Worm (Caenorhabditis elegans) whole organism, L3 larva: Measurements from ENCODE around the gene ikke-1.

Source experiments
- R02D3.7 ChIP-seq: fragments of 150-350 bp; optimal IDR thresholded peaks from 2 replicates; lab custom pipeline; 2014; ENCODE audit warnings: missing biosample characterization, missing genetic modification characterization
- ZK546.5 ChIP-seq: sonication (generic microtip); optimal IDR thresholded peaks from 2 replicates; lab custom pipeline; 2017; ENCODE audit warnings: missing biosample characterization, missing genetic modification characterization
- aly-2 ChIP-seq: fragments of 150-350 bp; optimal IDR thresholded peaks from 2 replicates; lab custom pipeline; 2014; ENCODE audit warnings: missing biosample characterization, missing genetic modification characterization
- ceh-16 ChIP-seq: sonication (generic microtip); optimal IDR thresholded peaks from 2 replicates; lab custom pipeline; 2017; ENCODE audit warnings: missing biosample characterization, missing genetic modification characterization
- ceh-28 ChIP-seq: fragments of 150-350 bp; optimal IDR thresholded peaks from 2 replicates; lab custom pipeline; 2014; ENCODE audit warnings: missing biosample characterization, missing genetic modification reagents, missing genetic modification characterization
- ceh-9 ChIP-seq: sonication (generic microtip); optimal IDR thresholded peaks from 2 replicates; lab custom pipeline; 2018; ENCODE audit warnings: missing biosample characterization, missing genetic modification characterization
- daf-12 ChIP-seq: fragments of 150-350 bp; optimal IDR thresholded peaks from 2 replicates; lab custom pipeline; 2014; ENCODE audit warnings: missing biosample characterization, missing genetic modification reagents, missing genetic modification characterization
- egl-27 ChIP-seq: sonication (generic microtip); optimal IDR thresholded peaks from 4 replicates; lab custom pipeline; 2017; ENCODE audit warnings: missing biosample characterization, missing genetic modification reagents, missing genetic modification characterization
- elt-1 ChIP-seq: fragments of 150-350 bp; optimal IDR thresholded peaks from 2 replicates; lab custom pipeline; 2014; ENCODE audit warnings: missing biosample characterization, missing genetic modification characterization
- elt-2 ChIP-seq: sonication (generic microtip); optimal IDR thresholded peaks from 2 replicates; lab custom pipeline; 2016; ENCODE audit warnings: missing genetic modification reagents, mild to moderate bottlenecking, missing genetic modification characterization, missing compliant biosample characterization
- elt-3 ChIP-seq, 3 experiments: fragments of 150-350 bp in 1 of 3; sonication (generic microtip) in 2 of 3; optimal IDR thresholded peaks; 2 replicates in 2 of 3; 4 replicates in 1 of 3; lab custom pipeline; 2014 to 2017; ENCODE audit warnings: missing biosample characterization in 3 of 3, missing genetic modification characterization in 3 of 3
- eor-1 ChIP-seq, 2 experiments: fragments of 150-350 bp; optimal IDR thresholded peaks; 2 replicates each; lab custom pipeline; 2014 to 2018; ENCODE audit warnings: missing biosample characterization in 2 of 2, missing genetic modification characterization in 2 of 2
- fkh-10 ChIP-seq: sonication (generic microtip); optimal IDR thresholded peaks from 2 replicates; lab custom pipeline; 2017; ENCODE audit warnings: missing biosample characterization, missing genetic modification reagents, missing genetic modification characterization
- fkh-2 ChIP-seq: fragments of 150-350 bp; optimal IDR thresholded peaks from 2 replicates; lab custom pipeline; 2014; ENCODE audit warnings: missing biosample characterization, missing genetic modification reagents, missing genetic modification characterization
- fos-1 ChIP-seq: fragments of 150-350 bp; optimal IDR thresholded peaks from 2 replicates; lab custom pipeline; 2014; ENCODE audit warnings: missing biosample characterization, missing genetic modification characterization
- hmg-11 ChIP-seq: sonication (generic microtip); optimal IDR thresholded peaks from 2 replicates; lab custom pipeline; 2016; ENCODE audit warnings: missing genetic modification characterization, missing compliant biosample characterization
- jun-1 ChIP-seq: fragments of 150-350 bp; optimal IDR thresholded peaks from 2 replicates; lab custom pipeline; 2014; ENCODE audit warnings: missing biosample characterization, missing genetic modification reagents, missing genetic modification characterization
- lin-15B ChIP-seq: fragments of 150-350 bp; optimal IDR thresholded peaks from 2 replicates; lab custom pipeline; 2014; ENCODE audit warnings: missing biosample characterization, missing genetic modification characterization
- lin-39 ChIP-seq: fragments of 150-350 bp; optimal IDR thresholded peaks from 2 replicates; lab custom pipeline; 2018; ENCODE audit warnings: missing biosample characterization, missing genetic modification reagents, missing genetic modification characterization
- lsy-12 ChIP-seq: sonication (generic microtip); optimal IDR thresholded peaks from 2 replicates; lab custom pipeline; 2016; ENCODE audit warnings: mild to moderate bottlenecking, missing genetic modification characterization, missing compliant biosample characterization
- mdl-1 ChIP-seq: fragments of 150-350 bp; optimal IDR thresholded peaks from 2 replicates; lab custom pipeline; 2014; ENCODE audit warnings: missing biosample characterization, missing genetic modification characterization
- mml-1 ChIP-seq: fragments of 150-350 bp; sonication (generic microtip); optimal IDR thresholded peaks from 3 replicates; lab custom pipeline; 2014; ENCODE audit warnings: missing biosample characterization, missing genetic modification characterization
- nfya-1 ChIP-seq: sonication (generic microtip); optimal IDR thresholded peaks from 2 replicates; lab custom pipeline; 2017; ENCODE audit warnings: missing genetic modification characterization, mild to moderate bottlenecking, missing compliant biosample characterization, antibody characterized with exemption, moderate library complexity; ENCODE audit not compliant: insufficient read depth
- nhr-11 ChIP-seq: fragments of 150-350 bp; optimal IDR thresholded peaks from 2 replicates; lab custom pipeline; 2014; ENCODE audit warnings: missing biosample characterization, missing genetic modification characterization
- nhr-23 ChIP-seq: fragments of 150-350 bp; optimal IDR thresholded peaks from 2 replicates; lab custom pipeline; 2014; ENCODE audit warnings: missing biosample characterization, missing genetic modification reagents, missing genetic modification characterization
- nhr-237 ChIP-seq: fragments of 150-350 bp; optimal IDR thresholded peaks from 2 replicates; lab custom pipeline; 2014; ENCODE audit warnings: missing biosample characterization, missing genetic modification characterization
- nhr-25 ChIP-seq: sonication (generic microtip); optimal IDR thresholded peaks from 2 replicates; lab custom pipeline; 2017; ENCODE audit warnings: missing biosample characterization, missing genetic modification characterization
- nhr-28 ChIP-seq: fragments of 150-350 bp; optimal IDR thresholded peaks from 2 replicates; lab custom pipeline; 2014; ENCODE audit warnings: missing biosample characterization, missing genetic modification characterization
- nhr-43 ChIP-seq: sonication (generic microtip); optimal IDR thresholded peaks from 2 replicates; lab custom pipeline; 2016; ENCODE audit warnings: mild to moderate bottlenecking, missing genetic modification characterization, missing compliant biosample characterization; ENCODE audit not compliant: poor library complexity, severe bottlenecking
- nhr-67 ChIP-seq: fragments of 150-350 bp; optimal IDR thresholded peaks from 2 replicates; lab custom pipeline; 2014; ENCODE audit warnings: missing biosample characterization, missing genetic modification characterization
- nhr-77 ChIP-seq: fragments of 150-350 bp; optimal IDR thresholded peaks from 2 replicates; lab custom pipeline; 2014; ENCODE audit warnings: missing biosample characterization, missing genetic modification characterization
- pha-4 ChIP-seq: fragments of 150-350 bp; optimal IDR thresholded peaks from 2 replicates; lab custom pipeline; 2014; ENCODE audit warnings: missing biosample characterization, missing genetic modification reagents, missing genetic modification characterization
- pqm-1 ChIP-seq: fragments of 150-350 bp; optimal IDR thresholded peaks from 2 replicates; lab custom pipeline; 2017; ENCODE audit warnings: missing biosample characterization, missing genetic modification characterization, inconsistent platforms
- sea-2 ChIP-seq: fragments of 150-350 bp; sonication (generic microtip); optimal IDR thresholded peaks from 4 replicates; lab custom pipeline; 2014; ENCODE audit warnings: missing biosample characterization, missing genetic modification reagents, missing genetic modification characterization
- skn-1 ChIP-seq: fragments of 150-350 bp; optimal IDR thresholded peaks from 2 replicates; lab custom pipeline; 2014; ENCODE audit warnings: missing biosample characterization, missing genetic modification characterization
- snpc-4 ChIP-seq: fragments of 150-350 bp; optimal IDR thresholded peaks from 2 replicates; lab custom pipeline; 2014; ENCODE audit warnings: missing biosample characterization, missing genetic modification characterization
- tbx-2 ChIP-seq: sonication (generic microtip); optimal IDR thresholded peaks from 2 replicates; lab custom pipeline; 2016; ENCODE audit warnings: mild to moderate bottlenecking, missing genetic modification characterization, missing compliant biosample characterization
- zag-1 ChIP-seq: fragments of 150-350 bp; optimal IDR thresholded peaks from 2 replicates; lab custom pipeline; 2014; ENCODE audit warnings: missing biosample characterization, missing genetic modification characterization
- ztf-11 ChIP-seq: fragments of 150-350 bp; optimal IDR thresholded peaks from 2 replicates; lab custom pipeline; 2014; ENCODE audit warnings: missing biosample characterization, missing genetic modification characterization
- ztf-4 ChIP-seq: fragments of 150-350 bp; optimal IDR thresholded peaks from 2 replicates; lab custom pipeline; 2014; ENCODE audit warnings: missing biosample characterization, missing genetic modification characterization

The ikke-1 gene

ce11 chrIII:9023601-9024000, 26.9 kb downstream of the ikke-1 start:
- TF ChIP-seq ztf-4 (no peak), nhr-28 (tag; lab: Kevin White, UChicago) (no peak), nhr-237 (tag; lab: Kevin White, UChicago) (no peak), fkh-2 (no peak), nhr-67 (tag; lab: Kevin White, UChicago) (no peak), pqm-1 (tag; lab: Kevin White, UChicago) (no peak), elt-1 (no peak), ZK546.5 (no peak), aly-2 (tag; lab: Kevin White, UChicago) (no peak), daf-12 (tag; lab: Kevin White, UChicago) (no peak), zag-1 (no peak), ztf-11 (no peak), fkh-10 (GFP tag; lab: Kevin White, UChicago) (no peak), sea-2 (no peak), snpc-4 (tag; lab: Kevin White, UChicago) (no peak), mml-1 (tag; lab: Kevin White, UChicago) (no peak)

ce11 chrIII:9022535-9022934, 28.0 kb downstream of the ikke-1 start, which contains the start of gene F59B2.14:
F59B2.14 (minus strand) TSS chrIII:9022635.
- TF ChIP-seq nhr-237 (tag; lab: Kevin White, UChicago) (no peak), nfya-1 (tag; lab: Kevin White, UChicago) (no peak), snpc-4 (tag; lab: Kevin White, UChicago) (no peak), aly-2 (tag; lab: Kevin White, UChicago) (no peak), nhr-23 (no peak), ztf-4 (no peak), jun-1 (tag; lab: Kevin White, UChicago) (no peak), pqm-1 (tag; lab: Kevin White, UChicago) (no peak), egl-27 (tag; lab: Kevin White, UChicago) (no peak), mdl-1 (tag; lab: Kevin White, UChicago) (no peak), elt-2 (no peak), nhr-67 (tag; lab: Kevin White, UChicago) (no peak), nhr-25 (tag; lab: Kevin White, UChicago) (no peak)

- TF ChIP-seq ztf-11, result no peak
- no peak for TF ChIP-seq eor-1 (tag; optimal IDR thresholded peaks at IDR 0.05; lab: Kevin White, UChicago)
- no peak for TF ChIP-seq lsy-12 (tag; lab: Kevin White, UChicago)
- TF ChIP-seq R02D3.7, result no peak
- TF ChIP-seq fos-1 (tag; lab: Kevin White, UChicago), result no peak
- TF ChIP-seq elt-3 (tag; optimal IDR thresholded peaks at IDR 0.05; lab: Kevin White, UChicago), result no peak
- no peak for TF ChIP-seq nhr-28 (tag; lab: Kevin White, UChicago)
- TF ChIP-seq lin-15B, result no peak
- TF ChIP-seq, all 47 proteins: peak for 0
These were observed 33.3 kb downstream of the ikke-1 start, which contains the start of gene F59B2.12 for ce11 chrIII:9017181-9017651. F59B2.12 (plus strand) TSS chrIII:9017601.

ce11 chrIII:9012309-9012708, 38.2 kb downstream of the ikke-1 start, which contains the start of gene F59B2.9:
F59B2.9 (minus strand) TSS chrIII:9012409.
- TF ChIP-seq R02D3.7 (no peak), aly-2 (tag; lab: Kevin White, UChicago) (no peak), nhr-77 (tag; lab: Kevin White, UChicago) (no peak), ceh-28 (no peak), lin-15B (no peak), ztf-4 (no peak), pha-4 (tag; lab: Kevin White, UChicago) (no peak), fkh-2 (no peak), skn-1 (tag; lab: Kevin White, UChicago) (no peak), hmg-11 (tag; lab: Kevin White, UChicago) (no peak), lsy-12 (tag; lab: Kevin White, UChicago) (no peak), elt-1 (no peak)

ce11 chrIII:9010047-9010446, 40.5 kb downstream of the ikke-1 start, which contains the start of gene F59B2.8:
F59B2.8 (minus strand) TSS chrIII:9010197.
- TF ChIP-seq ztf-4 (no peak), fos-1 (tag; lab: Kevin White, UChicago) (no peak), elt-2 (no peak), nhr-23 (no peak), hmg-11 (tag; lab: Kevin White, UChicago) (no peak), aly-2 (tag; lab: Kevin White, UChicago) (no peak), tbx-2 (no peak), ceh-9 (tag; lab: Kevin White, UChicago) (no peak), nhr-43 (tag; lab: Kevin White, UChicago) (no peak), sea-2 (no peak), lin-39 (tag; lab: Kevin White, UChicago) (no peak), snpc-4 (tag; lab: Kevin White, UChicago) (no peak), lsy-12 (tag; lab: Kevin White, UChicago) (no peak), ceh-16 (tag; lab: Kevin White, UChicago) (no peak), nhr-11 (no peak)
